Comparison of ENCODE assay signal across 6 fruit fly cellular contexts in genomic region chr3L:14706461-14706880, dm6.
TF ChIP-seq lines count a peak whose summit lies in the region.

No protein-coding gene starts in this region.

- no peak for TF ChIP-seq CTCF in whole organism, embryonic (GFP tag; optimal IDR thresholded peaks at IDR 0.05; lab: Kevin White, UChicago)

TF ChIP-seq in whole organism, 6 proteins besides CTCF, POLR2A, EP300 and RAD21:
- peak; percentile 38 for TF ChIP-seq psq (optimal IDR thresholded peaks at IDR 0.05; lab: Kevin White, UChicago)
- no peak for TF ChIP-seq CG8478 (optimal IDR thresholded peaks at IDR 0.05; lab: Kevin White, UChicago)
- no peak for TF ChIP-seq EcR (GFP tag; optimal IDR thresholded peaks at IDR 0.05; lab: Kevin White, UChicago)
- no peak for TF ChIP-seq usp (GFP tag; optimal IDR thresholded peaks at IDR 0.05; lab: Kevin White, UChicago)

TF ChIP-seq in whole organism, adult, 20 proteins besides CTCF, POLR2A, EP300 and RAD21:
- TF ChIP-seq tj (GFP tag; optimal IDR thresholded peaks at IDR 0.05; lab: Kevin White, UChicago) (peak; percentile 86), Mnt (GFP tag; optimal IDR thresholded peaks at IDR 0.05; lab: Kevin White, UChicago) (peak; percentile 98), CG12768 (GFP tag; optimal IDR thresholded peaks at IDR 0.05; lab: Kevin White, UChicago) (peak; percentile 19), ovo (GFP tag; optimal IDR thresholded peaks at IDR 0.05; lab: Kevin White, UChicago) (no peak), cic (GFP tag; optimal IDR thresholded peaks at IDR 0.05; lab: Kevin White, UChicago) (peak; percentile 63), CG7045 (GFP tag; optimal IDR thresholded peaks at IDR 0.05; lab: Kevin White, UChicago) (no peak), Clk (GFP tag; optimal IDR thresholded peaks at IDR 0.05; lab: Kevin White, UChicago) (no peak), CG33017 (tag; optimal IDR thresholded peaks at IDR 0.05; lab: Kevin White, UChicago) (peak; percentile 55), bab1 (GFP tag; optimal IDR thresholded peaks at IDR 0.05; lab: Kevin White, UChicago) (peak; percentile 35)

TF ChIP-seq in whole organism, embryonic, 481 proteins besides CTCF, POLR2A, EP300 and RAD21 (continues in another document):
- TF ChIP-seq inv (GFP tag; IDR thresholded peaks at IDR 0.05; lab: Robert Waterston, UW; ENCODE audit: partially characterized antibody) (peak; percentile 33; the same call in 1 of the 2 replicates), CG34224 (GFP tag; IDR thresholded peaks at IDR 0.05; lab: Robert Waterston, UW; ENCODE audit: partially characterized antibody) (peak; percentile 56; the same call in 2 of the 3 replicates), CG7556 (GFP tag; optimal IDR thresholded peaks at IDR 0.05; lab: Kevin White, UChicago) (no peak), CG12236 (GFP tag; optimal IDR thresholded peaks at IDR 0.05; lab: Kevin White, UChicago) (no peak), Sry-δ (GFP tag; optimal IDR thresholded peaks at IDR 0.05; lab: Kevin White, UChicago) (no peak), ci (GFP tag; IDR thresholded peaks at IDR 0.05; lab: Robert Waterston, UW) (peak; percentile 60; the same call in 1 of the 3 replicates), CG1024 (GFP tag; IDR thresholded peaks at IDR 0.05; lab: Robert Waterston, UW) (no peak), CG11696 (GFP tag; IDR thresholded peaks at IDR 0.05; lab: Robert Waterston, UW) (no peak), CG13624 (GFP tag; optimal IDR thresholded peaks at IDR 0.05; lab: Kevin White, UChicago) (peak; percentile 42), gro (GFP tag; optimal IDR thresholded peaks at IDR 0.05; lab: Kevin White, UChicago) (peak; percentile 77), vnd (GFP tag; IDR thresholded peaks at IDR 0.05; lab: Robert Waterston, UW; ENCODE audit: partially characterized antibody) (no peak), pfk (GFP tag; optimal IDR thresholded peaks at IDR 0.05; lab: Kevin White, UChicago) (no peak), Adf1 (GFP tag; IDR thresholded peaks at IDR 0.05; lab: Robert Waterston, UW) (peak; percentile 57; the same call in 1 of the 2 replicates), CG32767 (GFP tag; IDR thresholded peaks at IDR 0.05; lab: Robert Waterston, UW) (no peak), z (GFP tag; IDR thresholded peaks at IDR 0.05; lab: Robert Waterston, UW) (peak; percentile 98), cas (GFP tag; IDR thresholded peaks at IDR 0.05; lab: Robert Waterston, UW) (0 out of 2 replicates have a peak, but pooled peaks have one; percentile 15), CG16813 (GFP tag; IDR thresholded peaks at IDR 0.05; lab: Robert Waterston, UW; ENCODE audit: partially characterized antibody) (no peak), CG10462 (GFP tag; optimal IDR thresholded peaks at IDR 0.05; lab: Kevin White, UChicago) (no peak)

TF ChIP-seq in whole organism, prepupa, 60 proteins besides CTCF, POLR2A, EP300 and RAD21:
- TF ChIP-seq CG7368 (GFP tag; optimal IDR thresholded peaks at IDR 0.05; lab: Kevin White, UChicago) = peak; percentile 14
- TF ChIP-seq CG11294 (GFP tag; IDR thresholded peaks at IDR 0.05; lab: Robert Waterston, UW) = no peak
- TF ChIP-seq vri (GFP tag; optimal IDR thresholded peaks at IDR 0.05; lab: Kevin White, UChicago) = peak; percentile 42
- peak; percentile 60 for TF ChIP-seq CG9139 (GFP tag; optimal IDR thresholded peaks at IDR 0.05; lab: Kevin White, UChicago)
- no peak for TF ChIP-seq CG31627 (GFP tag; optimal IDR thresholded peaks at IDR 0.05; lab: Kevin White, UChicago)
- no peak for TF ChIP-seq CG6808 (GFP tag; optimal IDR thresholded peaks at IDR 0.05; lab: Kevin White, UChicago)
- no peak for TF ChIP-seq acj6 (GFP tag; optimal IDR thresholded peaks at IDR 0.05; lab: Kevin White, UChicago)
- TF ChIP-seq Ets21C (GFP tag; optimal IDR thresholded peaks at IDR 0.05; lab: Kevin White, UChicago) = no peak
- peak; percentile 84 for TF ChIP-seq svp (GFP tag; lab: Kevin White, UChicago)
- TF ChIP-seq CG1621 (tag; optimal IDR thresholded peaks at IDR 0.05; lab: Kevin White, UChicago) = peak; percentile 65
- TF ChIP-seq achi (GFP tag; optimal IDR thresholded peaks at IDR 0.05; lab: Kevin White, UChicago) = peak; percentile 26
- peak; percentile 9 for TF ChIP-seq Sox14 (GFP tag; optimal IDR thresholded peaks at IDR 0.05; lab: Kevin White, UChicago)
- peak; percentile 9 for TF ChIP-seq topi (GFP tag; optimal IDR thresholded peaks at IDR 0.05; lab: Kevin White, UChicago)
- TF ChIP-seq net (GFP tag; optimal IDR thresholded peaks at IDR 0.05; lab: Kevin White, UChicago) = peak; percentile 15
- peak; percentile 40 for TF ChIP-seq Eip75B (GFP tag; optimal IDR thresholded peaks at IDR 0.05; lab: Kevin White, UChicago)
- peak; percentile 9 for TF ChIP-seq Blimp-1 (GFP tag; optimal IDR thresholded peaks at IDR 0.05; lab: Kevin White, UChicago)
- peak; percentile 29 for TF ChIP-seq Met (GFP tag; optimal IDR thresholded peaks at IDR 0.05; lab: Kevin White, UChicago)
- TF ChIP-seq CG16779 (tag; optimal IDR thresholded peaks at IDR 0.05; lab: Kevin White, UChicago) = peak; percentile 32
- TF ChIP-seq CG6163 (GFP tag; IDR thresholded peaks at IDR 0.05; lab: Robert Waterston, UW) = no peak
- TF ChIP-seq dac (GFP tag; optimal IDR thresholded peaks at IDR 0.05; lab: Kevin White, UChicago) = no peak
- no peak for TF ChIP-seq Hr38 (GFP tag; optimal IDR thresholded peaks at IDR 0.05; lab: Kevin White, UChicago)

TF ChIP-seq in whole organism, pupa, 21 proteins besides CTCF, POLR2A, EP300 and RAD21:
- TF ChIP-seq CG17806 (tag; optimal IDR thresholded peaks at IDR 0.05; lab: Kevin White, UChicago) (no peak), Pif1B (GFP tag; optimal IDR thresholded peaks at IDR 0.05; lab: Kevin White, UChicago) (peak; percentile 41), CG13204 (GFP tag; optimal IDR thresholded peaks at IDR 0.05; lab: Kevin White, UChicago) (no peak), Ets98B (GFP tag; IDR thresholded peaks at IDR 0.05; lab: Robert Waterston, UW) (no peak), fd96Ca (GFP tag; IDR thresholded peaks at IDR 0.05; lab: Robert Waterston, UW) (no peak), CG14655 (GFP tag; optimal IDR thresholded peaks at IDR 0.05; lab: Kevin White, UChicago) (no peak), CG15710 (tag; optimal IDR thresholded peaks at IDR 0.05; lab: Kevin White, UChicago) (no peak), Snoo (tag; optimal IDR thresholded peaks at IDR 0.05; lab: Kevin White, UChicago) (no peak), Pif1A (GFP tag; optimal IDR thresholded peaks at IDR 0.05; lab: Kevin White, UChicago) (peak; percentile 18), gl (tag; optimal IDR thresholded peaks at IDR 0.05; lab: Kevin White, UChicago) (no peak), CG12605 (GFP tag; IDR thresholded peaks at IDR 0.05; lab: Robert Waterston, UW) (peak; percentile 94), CG10348 (GFP tag; IDR thresholded peaks at IDR 0.05; lab: Robert Waterston, UW) (no peak), CG8301 (tag; optimal IDR thresholded peaks at IDR 0.05; lab: Kevin White, UChicago) (no peak)

TF ChIP-seq in whole organism, wandering third instar larva, 38 proteins besides CTCF, POLR2A, EP300 and RAD21:
- TF ChIP-seq dl (GFP tag; optimal IDR thresholded peaks at IDR 0.05; lab: Kevin White, UChicago; ENCODE audit: insufficient read depth in 1 of 2, partially characterized antibody in 2 of 2) = peak; percentile 3 to 34
- TF ChIP-seq CG9705 (GFP tag; optimal IDR thresholded peaks at IDR 0.05; lab: Kevin White, UChicago) = no peak
- TF ChIP-seq psq (GFP tag; optimal IDR thresholded peaks at IDR 0.05; lab: Kevin White, UChicago) = peak; percentile 92
- TF ChIP-seq h (GFP tag; optimal IDR thresholded peaks at IDR 0.05; lab: Kevin White, UChicago) = peak; percentile 78
- no peak for TF ChIP-seq Sp1 (GFP tag; optimal IDR thresholded peaks at IDR 0.05; lab: Kevin White, UChicago)
- peak; percentile 15 for TF ChIP-seq Jra (GFP tag; optimal IDR thresholded peaks at IDR 0.05; lab: Kevin White, UChicago)
- peak; percentile 41 for TF ChIP-seq Hnf4 (GFP tag; optimal IDR thresholded peaks at IDR 0.05; lab: Kevin White, UChicago)
- TF ChIP-seq HLH106 (tag; optimal IDR thresholded peaks at IDR 0.05; lab: Kevin White, UChicago) = no peak
- TF ChIP-seq jim (GFP tag; optimal IDR thresholded peaks at IDR 0.05; lab: Kevin White, UChicago) = peak; percentile 9
- TF ChIP-seq Vsx2 (GFP tag; optimal IDR thresholded peaks at IDR 0.05; lab: Kevin White, UChicago; ENCODE audit: partially characterized antibody) = peak; percentile 84
- no peak for TF ChIP-seq foxo (GFP tag; optimal IDR thresholded peaks at IDR 0.05; lab: Kevin White, UChicago)
- TF ChIP-seq sv (GFP tag; optimal IDR thresholded peaks at IDR 0.05; lab: Kevin White, UChicago) = no peak
- peak; percentile 56 for TF ChIP-seq Dif (GFP tag; optimal IDR thresholded peaks at IDR 0.05; lab: Kevin White, UChicago; ENCODE audit: partially characterized antibody)
- TF ChIP-seq OdsH (GFP tag; optimal IDR thresholded peaks at IDR 0.05; lab: Kevin White, UChicago) = no peak
- TF ChIP-seq Hr83 (GFP tag; optimal IDR thresholded peaks at IDR 0.05; lab: Kevin White, UChicago; ENCODE audit: poor library complexity, severe bottlenecking) = peak; percentile 17
- no peak for TF ChIP-seq dsf (GFP tag; optimal IDR thresholded peaks at IDR 0.05; lab: Kevin White, UChicago; ENCODE audit: borderline replicate concordance)
